Worm (Caenorhabditis elegans) whole organism, late embryonic: ENCODE measurements around the gene idpp-6.
A peak's percentile ranks its signal among the peaks of the same experiment; 100 is the strongest.

Experiments used
- C38D4.7 ChIP-seq: fragments of 200-800 bp; sonication (Bioruptor generic); optimal IDR thresholded peaks from 2 replicates; lab custom pipeline; 2018; ENCODE audit warnings: mild to moderate bottlenecking, missing genetic modification characterization, moderate library complexity, missing compliant biosample characterization
- F13H6.1 ChIP-seq: sonication (generic microtip); optimal IDR thresholded peaks from 2 replicates; lab custom pipeline; 2016; ENCODE audit warnings: missing genetic modification characterization, missing compliant biosample characterization
- K02D7.2 ChIP-seq: sonication (generic microtip); optimal IDR thresholded peaks from 2 replicates; lab custom pipeline; 2017; ENCODE audit warnings: mild to moderate bottlenecking, missing genetic modification characterization, missing compliant biosample characterization
- Y22D7AL.16 ChIP-seq: sonication (generic microtip); optimal IDR thresholded peaks from 2 replicates; lab custom pipeline; 2016; ENCODE audit warnings: missing genetic modification characterization, missing compliant biosample characterization
- ama-1 ChIP-seq: fragments of 150-350 bp; optimal IDR thresholded peaks from 2 replicates; lab custom pipeline; 2014
- ceh-14 ChIP-seq: sonication (generic microtip); optimal IDR thresholded peaks from 2 replicates; lab custom pipeline; 2016; ENCODE audit warnings: missing genotype, missing genetic modification characterization, missing compliant biosample characterization
- ceh-18 ChIP-seq: sonication (generic microtip); optimal IDR thresholded peaks from 2 replicates; lab custom pipeline; 2016; ENCODE audit warnings: missing genetic modification characterization, missing compliant biosample characterization
- ceh-19 ChIP-seq: fragments of 200-800 bp; sonication (Bioruptor generic); optimal IDR thresholded peaks from 2 replicates; lab custom pipeline; 2018; ENCODE audit warnings: mild to moderate bottlenecking, missing genetic modification characterization, missing compliant biosample characterization
- ceh-31 ChIP-seq: sonication (generic microtip); optimal IDR thresholded peaks from 2 replicates; lab custom pipeline; 2016; ENCODE audit warnings: missing genetic modification characterization, missing compliant biosample characterization
- ceh-34 ChIP-seq: sonication (generic microtip); optimal IDR thresholded peaks from 2 replicates; lab custom pipeline; 2016; ENCODE audit warnings: mild to moderate bottlenecking, missing genetic modification characterization, missing compliant biosample characterization
- che-1 ChIP-seq: sonication (generic microtip); optimal IDR thresholded peaks from 2 replicates; lab custom pipeline; 2016; ENCODE audit warnings: mild to moderate bottlenecking, missing genetic modification characterization, missing compliant biosample characterization
- dmd-4 ChIP-seq: sonication (generic microtip); optimal IDR thresholded peaks from 2 replicates; lab custom pipeline; 2016; ENCODE audit warnings: borderline replicate concordance, missing genetic modification characterization, missing compliant biosample characterization
- elt-2 ChIP-seq: sonication (generic microtip); optimal IDR thresholded peaks from 2 replicates; lab custom pipeline; 2016; ENCODE audit warnings: missing genetic modification reagents, missing genetic modification characterization, missing compliant biosample characterization
- fkh-10 ChIP-seq: fragments of 150-350 bp; optimal IDR thresholded peaks from 2 replicates; lab custom pipeline; 2014; ENCODE audit warnings: missing biosample characterization, missing genetic modification reagents, missing genetic modification characterization
- fkh-6 ChIP-seq: sonication (generic microtip); optimal IDR thresholded peaks from 2 replicates; lab custom pipeline; 2016; ENCODE audit warnings: missing genetic modification characterization, missing compliant biosample characterization
- hlh-13 ChIP-seq: fragments of 200-800 bp; sonication (Bioruptor generic); optimal IDR thresholded peaks from 2 replicates; lab custom pipeline; 2018; ENCODE audit warnings: mild to moderate bottlenecking, missing genetic modification characterization, missing compliant biosample characterization
- hlh-30 ChIP-seq: sonication (generic microtip); optimal IDR thresholded peaks from 2 replicates; lab custom pipeline; 2017; ENCODE audit warnings: antibody characterized with exemption, missing genetic modification characterization, missing compliant biosample characterization; ENCODE audit not compliant: insufficient read depth
- hlh-6 ChIP-seq: sonication (generic microtip); optimal IDR thresholded peaks from 2 replicates; lab custom pipeline; 2016; ENCODE audit warnings: missing genotype, missing genetic modification characterization, missing compliant biosample characterization
- hlh-8 ChIP-seq: sonication (generic microtip); optimal IDR thresholded peaks from 2 replicates; lab custom pipeline; 2016; ENCODE audit warnings: missing genotype, missing genetic modification characterization, missing compliant biosample characterization
- odd-2 ChIP-seq: sonication (generic microtip); optimal IDR thresholded peaks from 2 replicates; lab custom pipeline; 2017; ENCODE audit warnings: antibody characterized with exemption, mild to moderate bottlenecking, missing genetic modification characterization, missing compliant biosample characterization
- pat-9 ChIP-seq: fragments of 200-800 bp; sonication (Bioruptor generic); optimal IDR thresholded peaks from 2 replicates; lab custom pipeline; 2018; ENCODE audit warnings: mild to moderate bottlenecking, missing genetic modification characterization, moderate library complexity, missing compliant biosample characterization
- pha-4 ChIP-seq: fragments of 150-350 bp; optimal IDR thresholded peaks from 2 replicates; lab custom pipeline; 2018; ENCODE audit warnings: missing biosample characterization, missing genetic modification reagents, missing genetic modification characterization
- pqm-1 ChIP-seq: sonication (generic microtip); optimal IDR thresholded peaks from 2 replicates; lab custom pipeline; 2016; ENCODE audit warnings: missing genetic modification characterization, missing compliant biosample characterization
- pros-1 ChIP-seq: fragments of 150-350 bp; optimal IDR thresholded peaks from 2 replicates; lab custom pipeline; 2014; ENCODE audit warnings: missing biosample characterization, missing genetic modification reagents, missing genetic modification characterization
- rnt-1 ChIP-seq: sonication (generic microtip); optimal IDR thresholded peaks from 2 replicates; lab custom pipeline; 2016; ENCODE audit warnings: missing genetic modification characterization, missing compliant biosample characterization
- unc-3 ChIP-seq, 2 experiments: fragments of 200-800 bp in 1 of 2; sonication (Bioruptor generic) in 1 of 2; sonication (generic microtip) in 1 of 2; conservative IDR thresholded peaks in 1 of 2; optimal IDR thresholded peaks in 1 of 2; 2 replicates each; pipeline versions ENCODE4 v1.3.6 to Lab custom; 2016 to 2022; ENCODE audit warnings: missing compliant biosample characterization in 2 of 2, missing genetic modification characterization in 2 of 2, missing genetic modification reagents in 1 of 2
- unc-42 ChIP-seq: sonication (generic microtip); optimal IDR thresholded peaks from 2 replicates; lab custom pipeline; 2016; ENCODE audit warnings: missing genotype, missing genetic modification characterization, missing compliant biosample characterization
- unc-55 ChIP-seq: sonication (generic microtip); optimal IDR thresholded peaks from 2 replicates; lab custom pipeline; 2017; ENCODE audit warnings: missing biosample characterization, missing genetic modification reagents, missing genetic modification characterization
- zip-5 ChIP-seq: sonication (generic microtip); optimal IDR thresholded peaks from 2 replicates; lab custom pipeline; 2016; ENCODE audit warnings: missing genetic modification characterization, missing compliant biosample characterization
- ztf-16 ChIP-seq: sonication (generic microtip); optimal IDR thresholded peaks from 2 replicates; lab custom pipeline; 2017; ENCODE audit warnings: missing genetic modification characterization, missing compliant biosample characterization

Gene idpp-6

ce11 chrX:6790986-6791385 is 8.0 kb downstream of the idpp-6 start, which contains the start of gene asp-3:
TSS of gene asp-3 (plus strand) at chrX:6791064.
- TF ChIP-seq pqm-1 (no peak), elt-2 (tag; lab: Kevin White, UChicago) (peak; percentile 34)
- TF ChIP-seq, all 69 proteins: peak for 1

- TF ChIP-seq pros-1 (tag; lab: Kevin White, UChicago) (no peak), pat-9 (no peak), rnt-1 (tag; lab: Kevin White, UChicago) (no peak), hlh-13 (GFP tag; lab: Kevin White, UChicago) (no peak), hlh-30 (tag; lab: Kevin White, UChicago) (no peak), unc-3 (GFP tag; conservative IDR thresholded peaks at IDR 0.05; lab: Robert Waterston, UW) (no peak), unc-3 (tag; optimal IDR thresholded peaks at IDR 0.05; lab: Kevin White, UChicago) (no peak), ceh-14 (no peak), C38D4.7 (GFP tag; lab: Kevin White, UChicago) (no peak), ceh-18 (tag; lab: Kevin White, UChicago) (no peak), ceh-31 (no peak), hlh-8 (tag; lab: Kevin White, UChicago) (no peak), ceh-34 (no peak), ama-1 (lab: Kevin White, UChicago) (no peak), hlh-6 (tag; lab: Kevin White, UChicago) (no peak), K02D7.2 (no peak), ceh-19 (GFP tag; lab: Kevin White, UChicago) (no peak), dmd-4 (no peak)
These were observed 9.5 kb downstream of the idpp-6 start for ce11 chrX:6792281-6793003.

- TF ChIP-seq pat-9 (no peak), unc-55 (GFP tag; lab: Kevin White, UChicago) (no peak), dmd-4 (no peak)
These were observed 13.0 kb downstream of the idpp-6 start for ce11 chrX:6795843-6796521.

- TF ChIP-seq elt-2 (tag; lab: Kevin White, UChicago) (peak; percentile 64), C38D4.7 (GFP tag; lab: Kevin White, UChicago) (no peak), unc-55 (GFP tag; lab: Kevin White, UChicago) (no peak), fkh-10 (GFP tag; lab: Kevin White, UChicago) (no peak), pha-4 (tag; lab: Kevin White, UChicago) (no peak), unc-42 (tag; lab: Kevin White, UChicago) (no peak), Y22D7AL.16 (tag; lab: Kevin White, UChicago) (no peak), K02D7.2 (no peak)
These were observed 16.8 kb downstream of the idpp-6 start, which contains the start of gene M03A8.3 for ce11 chrX:6799776-6800175. TSS of gene M03A8.3 (plus strand) at chrX:6800053.

ce11 chrX:6801546-6801945 is 18.6 kb downstream of the idpp-6 start:
- TF ChIP-seq hlh-6 (tag; lab: Kevin White, UChicago) (no peak), ztf-16 (tag; lab: Kevin White, UChicago) (no peak), zip-5 (tag; lab: Kevin White, UChicago) (no peak), odd-2 (tag; lab: Kevin White, UChicago) (no peak), unc-55 (GFP tag; lab: Kevin White, UChicago) (peak; percentile 61), fkh-6 (tag; lab: Kevin White, UChicago) (no peak), ceh-34 (no peak), che-1 (tag; lab: Kevin White, UChicago) (no peak), F13H6.1 (tag; lab: Kevin White, UChicago) (no peak)
